Worm (Caenorhabditis elegans): ENCODE data around the gene ZK637.14.
A peak's percentile ranks its signal among the peaks of the same experiment; 100 is the strongest.

The ZK637.14 gene

ce11 chrIII:8852402-8852801 lies 36.6 kb downstream of the ZK637.14 start:
- TF ChIP-seq lin-38 (GFP tag; IDR thresholded peaks at IDR 0.05): peak; percentile 37

ce11 chrIII:8851961-8852360 lies 37.0 kb downstream of the ZK637.14 start, which contains the start of gene plg-1:
Gene plg-1, plus strand, starts transcription at chrIII:8852261.
- no peak for TF ChIP-seq zip-11 (GFP tag; IDR thresholded peaks at IDR 0.05)
- TF ChIP-seq Y5F2A.4 (GFP tag; optimal IDR thresholded peaks at IDR 0.05): no peak
- no peak for TF ChIP-seq nhr-77 (tag; optimal IDR thresholded peaks at IDR 0.05)
- TF ChIP-seq php-3 (GFP tag; IDR thresholded peaks at IDR 0.05): no peak
- no peak for TF ChIP-seq ama-1 (optimal IDR thresholded peaks at IDR 0.05)
- no peak for TF ChIP-seq nhr-48 (tag; optimal IDR thresholded peaks at IDR 0.05)
- no peak for TF ChIP-seq D1046.2 (GFP tag; IDR thresholded peaks at IDR 0.05)
- TF ChIP-seq snpc-4 (tag; optimal IDR thresholded peaks at IDR 0.05): no peak
- TF ChIP-seq lin-39 (tag; optimal IDR thresholded peaks at IDR 0.05): no peak
- TF ChIP-seq aha-1 (tag): no peak
- no peak for TF ChIP-seq daf-16 (GFP tag; optimal IDR thresholded peaks at IDR 0.05)
- no peak for TF ChIP-seq daf-16 (tag; optimal IDR thresholded peaks at IDR 0.05)
- no peak for TF ChIP-seq madf-5 (GFP tag; IDR thresholded peaks at IDR 0.05)
- no peak for TF ChIP-seq saeg-2 (GFP tag; IDR thresholded peaks at IDR 0.05)
- no peak for TF ChIP-seq Y75B8A.6 (GFP tag; IDR thresholded peaks at IDR 0.05)
- TF ChIP-seq dpl-1 (GFP tag; optimal IDR thresholded peaks at IDR 0.05): no peak

ce11 chrIII:8850482-8851047 lies 38.4 kb downstream of the ZK637.14 start, which contains the start of gene F44E2.9:
Gene F44E2.9, minus strand, starts transcription at chrIII:8850532.
- no peak for TF ChIP-seq ceh-32 (tag; optimal IDR thresholded peaks at IDR 0.05; ENCODE audit: poor library complexity)
- peak; percentile 65 for TF ChIP-seq hmg-1.1 (GFP tag; IDR thresholded peaks at IDR 0.05)
- TF ChIP-seq hif-1 (tag; optimal IDR thresholded peaks at IDR 0.05): peak in 1 of 2 experiments; percentile 79
- TF ChIP-seq spr-1 (tag; optimal IDR thresholded peaks at IDR 0.05): no peak
- peak; percentile 97 for TF ChIP-seq mes-2 (tag; optimal IDR thresholded peaks at IDR 0.05; ENCODE audit: poor library complexity, severe bottlenecking)
- TF ChIP-seq pha-4 (GFP tag; IDR thresholded peaks at IDR 0.05): peak; percentile 29; the same call in 1 of the 2 replicates
- TF ChIP-seq pha-4 (tag; optimal IDR thresholded peaks at IDR 0.05): peak; percentile 8
- peak; percentile 60 for TF ChIP-seq duxl-1 (tag; optimal IDR thresholded peaks at IDR 0.05; ENCODE audit: poor library complexity)
- TF ChIP-seq tag-97 (GFP tag; IDR thresholded peaks at IDR 0.05): 0 out of 2 replicates have a peak, but pooled peaks have one; percentile 27
- TF ChIP-seq set-16 (GFP tag; IDR thresholded peaks at IDR 0.05): no peak
- no peak for TF ChIP-seq daf-16 (GFP tag; optimal IDR thresholded peaks at IDR 0.05)
- TF ChIP-seq daf-16 (tag; optimal IDR thresholded peaks at IDR 0.05): no peak
- TF ChIP-seq ZK337.2 (GFP tag; IDR thresholded peaks at IDR 0.05): peak; percentile 40; the same call in 1 of the 2 replicates
- no peak for TF ChIP-seq nhr-48 (tag; optimal IDR thresholded peaks at IDR 0.05)
- TF ChIP-seq madf-5 (GFP tag; IDR thresholded peaks at IDR 0.05): no peak
- TF ChIP-seq rbr-2 (tag; optimal IDR thresholded peaks at IDR 0.05): peak; percentile 18
- peak; percentile 28 for TF ChIP-seq hlh-11 (tag; optimal IDR thresholded peaks at IDR 0.05)
- no peak for TF ChIP-seq F26F4.8 (GFP tag; conservative IDR thresholded peaks at IDR 0.05)
- no peak for TF ChIP-seq T26A8.4 (GFP tag; IDR thresholded peaks at IDR 0.05)
- TF ChIP-seq pqm-1 (tag; optimal IDR thresholded peaks at IDR 0.05): no peak
- peak; percentile 47 for TF ChIP-seq nhr-6 (tag; optimal IDR thresholded peaks at IDR 0.05)
- peak; percentile 6 for TF ChIP-seq dve-1 (tag; optimal IDR thresholded peaks at IDR 0.05; ENCODE audit: insufficient read depth)
- 0 out of 2 replicates have a peak, but pooled peaks have one; percentile 27 for TF ChIP-seq tra-1 (GFP tag; IDR thresholded peaks at IDR 0.05)
- peak; percentile 20 for TF ChIP-seq F49E8.2 (tag; optimal IDR thresholded peaks at IDR 0.05; ENCODE audit: borderline replicate concordance)
- peak; percentile 4 for TF ChIP-seq nhr-28 (tag; optimal IDR thresholded peaks at IDR 0.05)
- TF ChIP-seq daf-19 (GFP tag; conservative IDR thresholded peaks at IDR 0.05): no peak
- TF ChIP-seq lin-15B (tag; optimal IDR thresholded peaks at IDR 0.05): no peak
- TF ChIP-seq nhr-237 (tag; optimal IDR thresholded peaks at IDR 0.05): no peak
- TF ChIP-seq lin-38 (GFP tag; IDR thresholded peaks at IDR 0.05): peak; percentile 76
- peak; percentile 81 for TF ChIP-seq unc-130 (GFP tag; optimal IDR thresholded peaks at IDR 0.05)
- TF ChIP-seq dmd-6 (GFP tag; IDR thresholded peaks at IDR 0.05): peak; percentile 41; the same call in 1 of the 2 replicates
- no peak for TF ChIP-seq zip-2 (tag; optimal IDR thresholded peaks at IDR 0.05)
- TF ChIP-seq madf-9 (GFP tag; conservative IDR thresholded peaks at IDR 0.05): no peak
- no peak for TF ChIP-seq ceh-20 (GFP tag; IDR thresholded peaks at IDR 0.05)
- TF ChIP-seq unc-39 (tag; optimal IDR thresholded peaks at IDR 0.05): no peak
- TF ChIP-seq mep-1 (tag; optimal IDR thresholded peaks at IDR 0.05): no peak

Measured in whole organism, L4 larva.